Fruit fly (Drosophila melanogaster): ENCODE data around the gene CG31869.

Gene CG31869

DNA sequence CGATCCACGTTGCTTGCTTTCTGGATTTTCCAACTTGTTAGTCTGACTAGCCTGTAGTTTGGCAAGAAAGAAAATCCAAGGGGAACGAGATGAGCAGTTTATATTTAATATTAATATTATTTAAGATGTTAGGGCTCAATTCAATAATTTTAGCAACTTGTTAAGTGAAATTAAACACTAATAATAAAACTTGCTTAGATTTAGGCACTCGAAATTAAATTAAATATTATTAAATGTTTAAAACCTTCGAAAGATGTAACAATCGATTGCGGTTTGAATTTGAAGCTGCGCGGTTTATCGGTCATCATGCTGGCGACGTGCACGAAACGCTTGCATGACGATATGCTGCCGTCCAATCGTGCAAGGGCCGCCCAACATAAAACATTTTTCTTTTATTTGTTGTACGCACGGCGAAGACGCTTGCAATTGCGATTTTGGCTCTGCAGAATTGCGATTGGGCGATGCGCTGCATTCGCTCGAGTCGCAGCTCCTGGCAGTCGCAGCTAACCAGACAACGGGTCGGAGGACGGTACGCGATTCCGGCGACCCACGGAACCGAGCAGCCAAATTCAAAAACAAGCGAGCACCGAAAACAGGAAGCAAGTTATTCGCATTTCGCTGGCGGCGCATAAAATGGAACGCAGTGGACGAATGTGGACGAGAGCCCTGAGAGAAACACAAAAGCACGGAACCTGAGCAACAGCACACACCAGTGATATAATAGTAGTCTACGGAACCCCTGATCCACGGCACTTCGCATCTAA, 63.7 kb downstream of the CG31869 start, which contains the start of the genes Vha16-5 and CG12299 (continued):
- TF ChIP-seq pzg (GFP tag; optimal IDR thresholded peaks at IDR 0.05) (peak; percentile 68), CG3281 (GFP tag; optimal IDR thresholded peaks at IDR 0.05) (no peak), ssp (GFP tag; IDR thresholded peaks at IDR 0.05) (peak; percentile 76), CG16863 (GFP tag; optimal IDR thresholded peaks at IDR 0.05) (peak; percentile 83), bsh (GFP tag; optimal IDR thresholded peaks at IDR 0.05) (peak in 1 of 2 experiments; percentile 80), CG11093 (GFP tag; IDR thresholded peaks at IDR 0.05) (0 out of 3 replicates have a peak, but pooled peaks have one; percentile 32), CG8765 (GFP tag; IDR thresholded peaks at IDR 0.05) (peak; percentile 88; the same call in 1 of the 2 replicates), Hmx (GFP tag; optimal IDR thresholded peaks at IDR 0.05) (no peak), CG30403 (GFP tag; optimal IDR thresholded peaks at IDR 0.05) (peak; percentile 93), CG14860 (GFP tag; IDR thresholded peaks at IDR 0.05; ENCODE audit: partially characterized antibody) (peak; percentile 75), CG18764 (GFP tag; optimal IDR thresholded peaks at IDR 0.05) (peak; percentile 99), CG34422 (GFP tag; IDR thresholded peaks at IDR 0.05) (peak; percentile 94)

DNA sequence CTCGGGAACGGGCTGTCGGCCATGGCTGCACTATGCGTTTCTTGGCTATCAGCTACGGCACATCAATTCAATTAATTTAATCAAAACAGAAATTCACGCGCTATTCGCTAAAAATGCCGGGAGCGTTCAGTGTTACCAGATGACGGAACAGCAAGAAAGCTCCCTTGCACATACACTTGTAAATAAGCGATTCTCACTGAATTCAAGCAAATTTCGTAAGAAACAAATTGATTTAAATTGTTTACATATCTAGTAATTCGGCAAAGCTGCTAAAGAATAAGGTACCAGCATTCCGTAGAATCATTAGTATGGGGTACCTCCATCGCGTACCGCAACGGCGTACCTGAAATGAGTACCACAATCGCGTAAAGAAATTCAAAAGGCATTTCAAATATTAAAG, 65.0 kb downstream of the CG31869 start, which contains the start of gene Nup107:
Gene Nup107 (minus strand): TSS at position 149 of the 400 bp plus-strand sequence.
- TF ChIP-seq Chrac-16 (GFP tag; optimal IDR thresholded peaks at IDR 0.05): no peak
- no peak for TF ChIP-seq bowl (GFP tag; IDR thresholded peaks at IDR 0.05)
- no peak for TF ChIP-seq CG7987 (GFP tag; optimal IDR thresholded peaks at IDR 0.05)
- no peak for TF ChIP-seq CG13775 (GFP tag; optimal IDR thresholded peaks at IDR 0.05)
- TF ChIP-seq lmd (GFP tag; IDR thresholded peaks at IDR 0.05): peak; percentile 5; the same call in 1 of the 2 replicates
- TF ChIP-seq CG43689 (GFP tag; IDR thresholded peaks at IDR 0.05): no peak
- peak; percentile 85 for TF ChIP-seq MBD-R2 (GFP tag; IDR thresholded peaks at IDR 0.05)
- peak; percentile 18 for TF ChIP-seq Hsf (GFP tag; optimal IDR thresholded peaks at IDR 0.05)
- TF ChIP-seq CG30403 (GFP tag; optimal IDR thresholded peaks at IDR 0.05): peak; percentile 35
- peak; percentile 8 for TF ChIP-seq her (GFP tag; optimal IDR thresholded peaks at IDR 0.05)
- no peak for TF ChIP-seq wor (GFP tag; IDR thresholded peaks at IDR 0.05)
- no peak for TF ChIP-seq gt (GFP tag; IDR thresholded peaks at IDR 0.05)
- no peak for TF ChIP-seq CG13296 (GFP tag; optimal IDR thresholded peaks at IDR 0.05)
- TF ChIP-seq Rx (GFP tag; IDR thresholded peaks at IDR 0.05): no peak
- TF ChIP-seq CG9797 (GFP tag; optimal IDR thresholded peaks at IDR 0.05): peak; percentile 68
- no peak for TF ChIP-seq dpn (GFP tag; optimal IDR thresholded peaks at IDR 0.05)
- no peak for TF ChIP-seq HmgD (GFP tag; optimal IDR thresholded peaks at IDR 0.05)
- TF ChIP-seq CG6175 (GFP tag; IDR thresholded peaks at IDR 0.05): no peak
- no peak for TF ChIP-seq Tbp (GFP tag; optimal IDR thresholded peaks at IDR 0.05)
- TF ChIP-seq pita (GFP tag; optimal IDR thresholded peaks at IDR 0.05): no peak
- TF ChIP-seq CG16815 (GFP tag; optimal IDR thresholded peaks at IDR 0.05): no peak
- peak; percentile 30 for TF ChIP-seq CoRest (tag; optimal IDR thresholded peaks at IDR 0.05)
- TF ChIP-seq dati (GFP tag; IDR thresholded peaks at IDR 0.05): no peak
- peak; percentile 29 for TF ChIP-seq stwl (tag; optimal IDR thresholded peaks at IDR 0.05)
- no peak for TF ChIP-seq CG3163 (GFP tag; optimal IDR thresholded peaks at IDR 0.05)
- TF ChIP-seq amos (GFP tag; IDR thresholded peaks at IDR 0.05; ENCODE audit: partially characterized antibody): peak; percentile 28; the same call in 1 of the 2 replicates
- TF ChIP-seq Doc3 (GFP tag; IDR thresholded peaks at IDR 0.05; ENCODE audit: partially characterized antibody): no peak
- TF ChIP-seq CG6765 (GFP tag; optimal IDR thresholded peaks at IDR 0.05): no peak
- TF ChIP-seq lola (GFP tag; optimal IDR thresholded peaks at IDR 0.05): peak in 1 of 3 experiments; percentile 2
- TF ChIP-seq ase (GFP tag; IDR thresholded peaks at IDR 0.05): no peak
- peak; percentile 38 for TF ChIP-seq Xbp1 (GFP tag; optimal IDR thresholded peaks at IDR 0.05)
- TF ChIP-seq Elba2 (GFP tag; optimal IDR thresholded peaks at IDR 0.05): no peak
- peak; percentile 28 for TF ChIP-seq CG14710 (tag; optimal IDR thresholded peaks at IDR 0.05)
- no peak for TF ChIP-seq CG42726 (GFP tag; IDR thresholded peaks at IDR 0.05; ENCODE audit: partially characterized antibody)
- no peak for TF ChIP-seq CG15696 (tag; optimal IDR thresholded peaks at IDR 0.05)
- peak; percentile 11 for TF ChIP-seq CG10979 (tag; optimal IDR thresholded peaks at IDR 0.05)
- TF ChIP-seq CG12659 (GFP tag; optimal IDR thresholded peaks at IDR 0.05): peak; percentile 14
